Fruit fly (Drosophila melanogaster) whole organism, prepupa: ENCODE measurements around the gene CG6733.

Source experiments
- Blimp-1 ChIP-seq: fragments of 200-800 bp; sonication (Bioruptor generic); optimal IDR thresholded peaks from 3 replicates; lab custom pipeline; 2017; ENCODE audit warnings: missing biosample characterization, missing genetic modification characterization, mild to moderate bottlenecking, moderate library complexity, missing genetic modification reagents
- CG15336 ChIP-seq: fragments of 200-800 bp; sonication (Bioruptor generic); IDR thresholded peaks from 2 replicates; pipeline ENCODE4 v1.3.6; 2022; ENCODE audit warnings: missing biosample characterization, missing genetic modification characterization
- CG1621 ChIP-seq: fragments of 200-800 bp; sonication (Bioruptor generic); optimal IDR thresholded peaks from 3 replicates; lab custom pipeline; 2018; ENCODE audit warnings: missing biosample characterization, mild to moderate bottlenecking, missing genetic modification characterization
- CG16779 ChIP-seq: fragments of 200-800 bp; sonication (Bioruptor generic); optimal IDR thresholded peaks from 3 replicates; lab custom pipeline; 2017; ENCODE audit warnings: missing biosample characterization, mild to moderate bottlenecking, missing genetic modification characterization
- CG4318 ChIP-seq: fragments of 200-800 bp; sonication (Bioruptor generic); optimal IDR thresholded peaks from 3 replicates; lab custom pipeline; 2017; ENCODE audit warnings: missing biosample characterization, mild to moderate bottlenecking, missing genetic modification characterization
- CG6163 ChIP-seq: fragments of 200-800 bp; sonication (Bioruptor generic); IDR thresholded peaks from 3 replicates; pipeline ENCODE4 v1.3.6; 2022; ENCODE audit warnings: missing biosample characterization, missing genetic modification characterization
- CG6276 ChIP-seq: fragments of 200-800 bp; sonication (Bioruptor generic); optimal IDR thresholded peaks from 2 replicates; lab custom pipeline; 2017; ENCODE audit warnings: missing biosample characterization, mild to moderate bottlenecking, missing genetic modification characterization
- Eip78C ChIP-seq: fragments of 200-800 bp; sonication (Bioruptor generic); peaks from one replicate; lab custom pipeline; 2016; ENCODE audit warnings: missing biosample characterization, missing genetic modification characterization
- Lpt ChIP-seq: fragments of 200-800 bp; sonication (Bioruptor generic); optimal IDR thresholded peaks from 3 replicates; lab custom pipeline; 2016; ENCODE audit warnings: missing biosample characterization, missing genetic modification characterization
- Sox102F ChIP-seq: fragments of 200-800 bp; sonication (Bioruptor generic); optimal IDR thresholded peaks from 2 replicates; lab custom pipeline; 2016; ENCODE audit warnings: missing biosample characterization, mild to moderate bottlenecking, missing genetic modification characterization

DNA sequence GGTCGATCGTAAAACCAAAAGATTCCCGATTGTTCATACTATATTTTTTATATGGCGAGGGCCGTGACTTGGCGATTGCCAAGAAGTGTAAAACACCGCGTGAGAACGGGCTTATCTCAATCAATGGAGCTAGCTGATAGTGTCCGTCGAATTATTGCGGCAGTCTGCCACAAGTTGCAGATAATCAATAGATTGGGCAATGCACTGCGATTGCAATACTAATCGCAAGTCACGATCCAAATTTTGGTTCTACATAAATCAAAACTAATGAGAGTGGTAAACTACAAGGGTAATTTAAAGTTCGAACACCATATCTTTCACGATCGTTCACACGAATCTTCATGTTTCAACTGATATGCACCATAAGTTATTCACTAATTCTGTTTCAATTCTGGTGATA is 40.8 kb upstream of the CG6733 start:
- TF ChIP-seq CG1621 (tag; lab: Kevin White, UChicago), result no peak
- TF ChIP-seq Eip78C (GFP tag; lab: Kevin White, UChicago), result no peak
- no peak for TF ChIP-seq CG4318
- no peak for TF ChIP-seq Blimp-1 (GFP tag; lab: Kevin White, UChicago)
- TF ChIP-seq CG6163 (GFP tag; lab: Robert Waterston, UW), result no peak
- TF ChIP-seq Lpt (GFP tag; lab: Kevin White, UChicago), result no peak
- TF ChIP-seq CG16779 (tag; lab: Kevin White, UChicago), result no peak
- no peak for TF ChIP-seq Sox102F (GFP tag; lab: Kevin White, UChicago)
- no peak for TF ChIP-seq CG6276 (GFP tag; lab: Kevin White, UChicago)
- no peak for TF ChIP-seq CG15336 (GFP tag; lab: Robert Waterston, UW)
